Fruit fly (Drosophila melanogaster): Measurements from ENCODE around the gene CG34126.

- peak; percentile 43 for TF ChIP-seq topi (GFP tag; optimal IDR thresholded peaks at IDR 0.05)
- TF ChIP-seq Gug (GFP tag; IDR thresholded peaks at IDR 0.05), result no peak
These were observed 29.4 kb downstream of the CG34126 start, which contains the start of the genes CG31917, Tfb5 and SelT for dm6 chr2L:5010784-5011260.

Measured in whole organism, prepupa.